Worm (Caenorhabditis elegans) whole organism, L4 larva: ENCODE data around the gene C17B7.4.

Experiments used
- F37D6.2 ChIP-seq: sonication (generic microtip); optimal IDR thresholded peaks from 2 replicates; lab custom pipeline; 2016; ENCODE audit warnings: mild to moderate bottlenecking, missing genetic modification characterization, missing compliant biosample characterization
- F49E8.2 ChIP-seq: sonication (generic microtip); optimal IDR thresholded peaks from 2 replicates; lab custom pipeline; 2016; ENCODE audit warnings: missing compliant biosample characterization, mild to moderate bottlenecking, missing genetic modification characterization, borderline replicate concordance
- ama-1 ChIP-seq: fragments of 150-350 bp; optimal IDR thresholded peaks from 2 replicates; lab custom pipeline; 2014; ENCODE audit warnings: inconsistent platforms, mixed read lengths
- cey-2 ChIP-seq: sonication (generic microtip); optimal IDR thresholded peaks from 3 replicates; lab custom pipeline; 2017; ENCODE audit warnings: missing genetic modification characterization, mild to moderate bottlenecking, missing compliant biosample characterization, antibody characterized with exemption, borderline replicate concordance; ENCODE audit not compliant: insufficient read depth
- daf-12 ChIP-seq: fragments of 150-350 bp; optimal IDR thresholded peaks from 2 replicates; lab custom pipeline; 2014; ENCODE audit warnings: missing biosample characterization, missing genetic modification reagents, missing genetic modification characterization
- egl-27 ChIP-seq: sonication (generic microtip); optimal IDR thresholded peaks from 3 replicates; lab custom pipeline; 2017; ENCODE audit warnings: missing biosample characterization, missing genetic modification reagents, missing genetic modification characterization
- fkh-10 ChIP-seq: fragments of 150-350 bp; optimal IDR thresholded peaks from 2 replicates; lab custom pipeline; 2014; ENCODE audit warnings: missing biosample characterization, missing genetic modification reagents, missing genetic modification characterization
- jun-1 ChIP-seq: fragments of 150-350 bp; optimal IDR thresholded peaks from 2 replicates; lab custom pipeline; 2014; ENCODE audit warnings: missing biosample characterization, missing genetic modification reagents, missing genetic modification characterization
- madf-9 ChIP-seq: fragments of 200-800 bp; sonication (Bioruptor generic); conservative IDR thresholded peaks from 2 replicates; pipeline ENCODE4 v1.3.6; 2022; ENCODE audit warnings: missing genetic modification reagents, missing genetic modification characterization, missing compliant biosample characterization
- mdl-1 ChIP-seq, 2 experiments: fragments of 150-350 bp in 1 of 2; sonication (generic microtip) in 1 of 2; optimal IDR thresholded peaks; 2 replicates each; lab custom pipeline; 2014 to 2017; ENCODE audit warnings: missing biosample characterization in 2 of 2, missing genetic modification characterization in 2 of 2
- nhr-48 ChIP-seq: sonication (generic microtip); optimal IDR thresholded peaks from 2 replicates; lab custom pipeline; 2016; ENCODE audit warnings: mild to moderate bottlenecking, missing genetic modification characterization, missing compliant biosample characterization
- unc-130 ChIP-seq: sonication (generic microtip); optimal IDR thresholded peaks from 2 replicates; lab custom pipeline; 2016; ENCODE audit warnings: missing genetic modification reagents, missing genetic modification characterization, missing compliant biosample characterization
- ztf-7 ChIP-seq: fragments of 150-350 bp; optimal IDR thresholded peaks from 2 replicates; lab custom pipeline; 2014; ENCODE audit warnings: missing biosample characterization, missing genetic modification characterization

- TF ChIP-seq ama-1 (no peak), cey-2 (tag; lab: Kevin White, UChicago) (no peak), nhr-48 (tag; lab: Kevin White, UChicago) (no peak), madf-9 (no peak), F37D6.2 (tag; lab: Kevin White, UChicago) (no peak), F49E8.2 (tag; lab: Kevin White, UChicago) (no peak), fkh-10 (GFP tag; lab: Kevin White, UChicago) (no peak), ztf-7 (tag; lab: Kevin White, UChicago) (no peak), daf-12 (tag; lab: Kevin White, UChicago) (no peak), unc-130 (GFP tag; lab: Kevin White, UChicago) (no peak), egl-27 (no peak), jun-1 (tag; lab: Kevin White, UChicago) (no peak), mdl-1 (tag; optimal IDR thresholded peaks at IDR 0.05; lab: Kevin White, UChicago) (no peak)
Observed at ce11 chrV:3376973-3377372, 37.9 kb downstream of the C17B7.4 start, which contains the start of gene srbc-2.
